Worm (Caenorhabditis elegans): ENCODE results near the gene Y19D2B.2.

- TF ChIP-seq mls-2 (tag; optimal IDR thresholded peaks at IDR 0.05) = no peak
- no peak for TF ChIP-seq nhr-2 (tag; optimal IDR thresholded peaks at IDR 0.05)
- TF ChIP-seq mep-1 (tag; optimal IDR thresholded peaks at IDR 0.05) = no peak
Observed at ce11 chrII:10959138-10959537, 35.1 kb downstream of the Y19D2B.2 start.

Measured in whole organism, mixed stage, embryonic.